Worm (Caenorhabditis elegans) whole organism, late embryonic: Measurements from ENCODE around the gene pfd-5.

ENCODE experiments used
- T23F11.4 ChIP-seq: fragments of 200-800 bp; sonication (Bioruptor generic); optimal IDR thresholded peaks from 2 replicates; lab custom pipeline; 2018; ENCODE audit warnings: mild to moderate bottlenecking, missing genetic modification characterization, missing compliant biosample characterization
- Y22D7AL.16 ChIP-seq: sonication (generic microtip); optimal IDR thresholded peaks from 2 replicates; lab custom pipeline; 2016; ENCODE audit warnings: missing genetic modification characterization, missing compliant biosample characterization
- ama-1 ChIP-seq: fragments of 150-350 bp; optimal IDR thresholded peaks from 2 replicates; lab custom pipeline; 2014
- ceh-14 ChIP-seq: sonication (generic microtip); optimal IDR thresholded peaks from 2 replicates; lab custom pipeline; 2016; ENCODE audit warnings: missing genotype, missing genetic modification characterization, missing compliant biosample characterization
- hlh-30 ChIP-seq: sonication (generic microtip); optimal IDR thresholded peaks from 2 replicates; lab custom pipeline; 2017; ENCODE audit warnings: antibody characterized with exemption, missing genetic modification characterization, missing compliant biosample characterization; ENCODE audit not compliant: insufficient read depth
- hlh-8 ChIP-seq: sonication (generic microtip); optimal IDR thresholded peaks from 2 replicates; lab custom pipeline; 2016; ENCODE audit warnings: missing genotype, missing genetic modification characterization, missing compliant biosample characterization
- lim-6 ChIP-seq: sonication (generic microtip); optimal IDR thresholded peaks from 2 replicates; lab custom pipeline; 2016; ENCODE audit warnings: missing genetic modification characterization, missing compliant biosample characterization
- nfya-1 ChIP-seq: sonication (generic microtip); optimal IDR thresholded peaks from 2 replicates; lab custom pipeline; 2017; ENCODE audit warnings: missing genetic modification characterization, mild to moderate bottlenecking, missing compliant biosample characterization, antibody characterized with exemption, moderate library complexity
- npax-4 ChIP-seq: sonication (generic microtip); optimal IDR thresholded peaks from 2 replicates; lab custom pipeline; 2016; ENCODE audit warnings: missing genetic modification characterization, missing compliant biosample characterization
- pha-4 ChIP-seq: fragments of 150-350 bp; optimal IDR thresholded peaks from 2 replicates; lab custom pipeline; 2018; ENCODE audit warnings: missing biosample characterization, missing genetic modification reagents, missing genetic modification characterization
- sox-4 ChIP-seq: sonication (generic microtip); optimal IDR thresholded peaks from 2 replicates; lab custom pipeline; 2017; ENCODE audit warnings: mild to moderate bottlenecking, missing genetic modification characterization, inconsistent platforms, missing compliant biosample characterization
- ttx-3 ChIP-seq: sonication (generic microtip); optimal IDR thresholded peaks from 2 replicates; lab custom pipeline; 2016; ENCODE audit warnings: missing genetic modification reagents, missing genetic modification characterization, missing compliant biosample characterization

ce11 chrIII:7158709-7159108 is 40.0 kb downstream of the pfd-5 start, which contains the start of gene nuo-4:
- no peak for TF ChIP-seq pha-4 (tag; lab: Kevin White, UChicago)
- TF ChIP-seq ttx-3 (tag; lab: Kevin White, UChicago), result no peak
- TF ChIP-seq hlh-8, result no peak
- no peak for TF ChIP-seq sox-4
- TF ChIP-seq nfya-1 (tag; lab: Kevin White, UChicago), result no peak
- no peak for TF ChIP-seq hlh-30 (tag; lab: Kevin White, UChicago)
- TF ChIP-seq ceh-14 (tag; lab: Kevin White, UChicago), result no peak
- TF ChIP-seq lim-6 (tag; lab: Kevin White, UChicago), result no peak
- no peak for TF ChIP-seq npax-4 (tag; lab: Kevin White, UChicago)
- no peak for TF ChIP-seq T23F11.4 (GFP tag; lab: Kevin White, UChicago)
- TF ChIP-seq Y22D7AL.16 (tag; lab: Kevin White, UChicago), result no peak
- no peak for TF ChIP-seq ama-1 (lab: Kevin White, UChicago)
